Fruit fly (Drosophila melanogaster): ENCODE measurements around the gene nkd.

Gene nkd

DNA sequence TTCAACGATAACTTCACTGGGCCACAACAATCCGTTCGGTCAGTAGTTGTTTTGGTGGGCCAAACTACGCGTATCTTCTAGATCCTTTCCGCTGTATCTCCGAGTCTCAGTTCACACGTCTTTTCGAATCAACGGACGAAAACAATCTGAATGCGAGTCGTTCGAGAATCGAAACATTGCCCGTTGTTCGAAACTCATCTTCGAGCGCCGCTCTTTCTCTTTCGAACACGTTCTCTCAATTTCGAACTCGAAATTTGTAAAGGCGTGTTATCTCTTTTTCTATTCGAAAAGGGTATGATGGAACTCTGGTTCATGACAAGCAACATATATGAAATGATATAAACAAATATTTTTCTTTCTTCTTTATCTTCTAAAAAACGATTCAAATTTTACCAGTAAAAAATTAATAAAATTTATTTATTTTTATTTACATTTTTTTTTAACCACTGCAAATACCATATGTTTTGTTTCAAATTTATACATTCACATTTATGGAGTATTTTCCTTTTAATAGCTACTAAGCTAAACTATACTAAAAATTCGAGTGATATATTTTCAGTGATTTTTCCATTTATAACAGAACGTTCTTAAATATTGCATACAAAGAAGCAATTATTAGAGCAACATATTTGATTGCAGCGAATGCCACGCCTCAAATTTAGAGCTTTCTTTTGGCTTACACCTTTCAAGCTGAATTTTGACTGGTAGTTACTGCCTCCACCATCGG, at the start of gene nkd (continued):
- TF ChIP-seq pita (GFP tag; optimal IDR thresholded peaks at IDR 0.05) (no peak), btn (GFP tag; optimal IDR thresholded peaks at IDR 0.05) (no peak), Dll (GFP tag; IDR thresholded peaks at IDR 0.05; ENCODE audit: partially characterized antibody) (peak; percentile 39; the same call in 1 of the 4 replicates), CG3995 (GFP tag; optimal IDR thresholded peaks at IDR 0.05) (peak; percentile 16), CoRest (tag; optimal IDR thresholded peaks at IDR 0.05) (peak; percentile 92), CG3838 (GFP tag; optimal IDR thresholded peaks at IDR 0.05) (peak; percentile 59), inv (GFP tag; IDR thresholded peaks at IDR 0.05; ENCODE audit: partially characterized antibody) (peak; percentile 33; the same call in 1 of the 2 replicates), CG7372 (GFP tag; IDR thresholded peaks at IDR 0.05) (peak; percentile 86), CG10431 (GFP tag; optimal IDR thresholded peaks at IDR 0.05) (peak; percentile 63), caup (GFP tag; optimal IDR thresholded peaks at IDR 0.05; ENCODE audit: severe bottlenecking) (peak; percentile 66), wor (GFP tag; IDR thresholded peaks at IDR 0.05) (peak; percentile 64), Hsf (GFP tag; optimal IDR thresholded peaks at IDR 0.05) (peak; percentile 83), Hand (GFP tag; optimal IDR thresholded peaks at IDR 0.05) (peak; percentile 81), tap (tag; optimal IDR thresholded peaks at IDR 0.05) (peak; percentile 88), CG32772 (GFP tag; IDR thresholded peaks at IDR 0.05) (peak; percentile 84), Dad (GFP tag; optimal IDR thresholded peaks at IDR 0.05) (peak; percentile 23), CG12659 (GFP tag; optimal IDR thresholded peaks at IDR 0.05) (peak; percentile 90), so (GFP tag; IDR thresholded peaks at IDR 0.05) (peak; percentile 87), bab2 (GFP tag; optimal IDR thresholded peaks at IDR 0.05) (peak; percentile 71), CG11085 (GFP tag; IDR thresholded peaks at IDR 0.05) (peak; percentile 82), CG8944 (GFP tag; optimal IDR thresholded peaks at IDR 0.05) (peak; percentile 40), jumu (GFP tag; optimal IDR thresholded peaks at IDR 0.05) (no peak), Hr39 (optimal IDR thresholded peaks at IDR 0.05) (no peak), Stat92E (GFP tag; optimal IDR thresholded peaks at IDR 0.05) (peak in 1 of 3 experiments; percentile 71), zen (tag; optimal IDR thresholded peaks at IDR 0.05) (peak; percentile 79), Hr3 (GFP tag; optimal IDR thresholded peaks at IDR 0.05) (peak; percentile 91), CG7745 (tag; optimal IDR thresholded peaks at IDR 0.05) (peak; percentile 55), ATbp (GFP tag; optimal IDR thresholded peaks at IDR 0.05) (peak; percentile 81), Hmr (GFP tag; optimal IDR thresholded peaks at IDR 0.05) (peak; percentile 87), CG33213 (GFP tag; optimal IDR thresholded peaks at IDR 0.05) (peak; percentile 53), Gug (GFP tag; IDR thresholded peaks at IDR 0.05) (peak; percentile 64; the same call in 3 of the 4 replicates), Atf6 (GFP tag; IDR thresholded peaks at IDR 0.05) (peak; percentile 85), gce (GFP tag; IDR thresholded peaks at IDR 0.05) (peak; percentile 93), tx (GFP tag; optimal IDR thresholded peaks at IDR 0.05) (peak; percentile 53), CG3163 (GFP tag; optimal IDR thresholded peaks at IDR 0.05) (peak; percentile 57), CG6272 (GFP tag; IDR thresholded peaks at IDR 0.05) (peak; percentile 62), kay (GFP tag; optimal IDR thresholded peaks at IDR 0.05) (peak; percentile 68), CG11695 (GFP tag; IDR thresholded peaks at IDR 0.05) (peak; percentile 96), HHEX (GFP tag; optimal IDR thresholded peaks at IDR 0.05) (peak; percentile 57), knrl (GFP tag; IDR thresholded peaks at IDR 0.05; ENCODE audit: partially characterized antibody) (no peak; the same call in 2 of the 3 replicates), tll (GFP tag; optimal IDR thresholded peaks at IDR 0.05) (no peak), aop (GFP tag; IDR thresholded peaks at IDR 0.05) (peak; percentile 69; the same call in 1 of the 2 replicates), Hmx (GFP tag; optimal IDR thresholded peaks at IDR 0.05) (no peak), emc (GFP tag; optimal IDR thresholded peaks at IDR 0.05) (no peak), CG5180 (GFP tag; optimal IDR thresholded peaks at IDR 0.05) (peak; percentile 64), slou (GFP tag; optimal IDR thresholded peaks at IDR 0.05) (peak; percentile 49), CG11247 (GFP tag; IDR thresholded peaks at IDR 0.05) (peak; percentile 77), vvl (GFP tag; IDR thresholded peaks at IDR 0.05) (peak; percentile 97), CG6765 (GFP tag; optimal IDR thresholded peaks at IDR 0.05) (peak; percentile 77)
